Worm (Caenorhabditis elegans): ENCODE data around the gene T05B9.2.

Gene T05B9.2

ce11 chrII:11281666-11282065, 26.0 kb downstream of the T05B9.2 start, which contains the start of gene unc-130:
unc-130 (plus strand) TSS chrII:11281966.
- TF ChIP-seq ceh-16 (tag; optimal IDR thresholded peaks at IDR 0.05) (no peak), fos-1 (tag; optimal IDR thresholded peaks at IDR 0.05) (peak; percentile 5), unc-62 (GFP tag; optimal IDR thresholded peaks at IDR 0.05) (no peak), nhr-25 (tag; optimal IDR thresholded peaks at IDR 0.05) (no peak), snpc-4 (tag; optimal IDR thresholded peaks at IDR 0.05) (no peak), F13H6.1 (tag; optimal IDR thresholded peaks at IDR 0.05) (no peak), nhr-6 (tag; optimal IDR thresholded peaks at IDR 0.05) (no peak), sem-4 (tag; optimal IDR thresholded peaks at IDR 0.05) (no peak)

- TF ChIP-seq nhr-10 (tag; optimal IDR thresholded peaks at IDR 0.05) = no peak
- TF ChIP-seq peb-1 (tag; optimal IDR thresholded peaks at IDR 0.05) = no peak
- no peak for TF ChIP-seq nhr-21 (tag; optimal IDR thresholded peaks at IDR 0.05)
- no peak for TF ChIP-seq ztf-11 (tag; optimal IDR thresholded peaks at IDR 0.05)
- TF ChIP-seq sma-9 (GFP tag; optimal IDR thresholded peaks at IDR 0.05) = no peak
- TF ChIP-seq sma-9 (tag; optimal IDR thresholded peaks at IDR 0.05) = no peak
- TF ChIP-seq ama-1 (optimal IDR thresholded peaks at IDR 0.05) = no peak
- TF ChIP-seq lin-13 (GFP tag; optimal IDR thresholded peaks at IDR 0.05) = no peak
- TF ChIP-seq nhr-237 (tag; optimal IDR thresholded peaks at IDR 0.05) = no peak
- TF ChIP-seq nhr-129 (tag; optimal IDR thresholded peaks at IDR 0.05) = no peak
- TF ChIP-seq sma-3 (GFP tag; optimal IDR thresholded peaks at IDR 0.05) = no peak
- TF ChIP-seq gmeb-1 (tag; optimal IDR thresholded peaks at IDR 0.05) = no peak
- TF ChIP-seq crh-2 (tag; optimal IDR thresholded peaks at IDR 0.05) = no peak
- no peak for TF ChIP-seq nhr-11 (tag; optimal IDR thresholded peaks at IDR 0.05)
- no peak for TF ChIP-seq C34F6.9 (tag; optimal IDR thresholded peaks at IDR 0.05)
These were observed 27.4 kb downstream of the T05B9.2 start for ce11 chrII:11283013-11283412.

ce11 chrII:11283803-11284202, 28.2 kb downstream of the T05B9.2 start:
- TF ChIP-seq ama-1 (optimal IDR thresholded peaks at IDR 0.05) (no peak), fos-1 (tag; optimal IDR thresholded peaks at IDR 0.05) (peak; percentile 46), unc-62 (GFP tag; optimal IDR thresholded peaks at IDR 0.05) (no peak), ztf-11 (tag; optimal IDR thresholded peaks at IDR 0.05) (no peak)

ce11 chrII:11284701-11285100, 29.1 kb downstream of the T05B9.2 start:
- TF ChIP-seq snpc-4 (tag; optimal IDR thresholded peaks at IDR 0.05) = no peak
- TF ChIP-seq ama-1 (optimal IDR thresholded peaks at IDR 0.05) = no peak
- TF ChIP-seq ZK546.5 (tag; optimal IDR thresholded peaks at IDR 0.05) = no peak
- TF ChIP-seq nhr-77 (tag; optimal IDR thresholded peaks at IDR 0.05) = no peak
- no peak for TF ChIP-seq ztf-1 (GFP tag; conservative IDR thresholded peaks at IDR 0.05)
- TF ChIP-seq peb-1 (tag; optimal IDR thresholded peaks at IDR 0.05) = no peak
- TF ChIP-seq unc-39 (tag; optimal IDR thresholded peaks at IDR 0.05) = no peak
- no peak for TF ChIP-seq fos-1 (tag; optimal IDR thresholded peaks at IDR 0.05)

ce11 chrII:11285282-11285933, 29.8 kb downstream of the T05B9.2 start:
- peak; percentile 32 for TF ChIP-seq fos-1 (tag; optimal IDR thresholded peaks at IDR 0.05)
- TF ChIP-seq F13H6.1 (tag; optimal IDR thresholded peaks at IDR 0.05) = no peak

ce11 chrII:11286445-11286844, 30.8 kb downstream of the T05B9.2 start:
- TF ChIP-seq nhr-6 (tag; optimal IDR thresholded peaks at IDR 0.05) (no peak), nhr-23 (tag; optimal IDR thresholded peaks at IDR 0.05) (no peak), nhr-237 (tag; optimal IDR thresholded peaks at IDR 0.05) (no peak), mbf-1 (tag; optimal IDR thresholded peaks at IDR 0.05) (no peak), unc-62 (GFP tag; optimal IDR thresholded peaks at IDR 0.05) (no peak), fos-1 (tag; optimal IDR thresholded peaks at IDR 0.05) (no peak)

- no peak for TF ChIP-seq blmp-1 (tag; optimal IDR thresholded peaks at IDR 0.05; ENCODE audit: insufficient read depth)
- no peak for TF ChIP-seq crh-2 (tag; optimal IDR thresholded peaks at IDR 0.05)
- no peak for TF ChIP-seq elt-3 (tag; optimal IDR thresholded peaks at IDR 0.05)
- no peak for TF ChIP-seq lin-11 (tag; optimal IDR thresholded peaks at IDR 0.05)
- TF ChIP-seq unc-55 (GFP tag; optimal IDR thresholded peaks at IDR 0.05) = no peak
- TF ChIP-seq C34F6.9 (tag; optimal IDR thresholded peaks at IDR 0.05) = no peak
- TF ChIP-seq elt-1 (tag; optimal IDR thresholded peaks at IDR 0.05) = no peak
- TF ChIP-seq nhr-237 (tag; optimal IDR thresholded peaks at IDR 0.05) = no peak
- no peak for TF ChIP-seq dmd-4 (tag; optimal IDR thresholded peaks at IDR 0.05)
- TF ChIP-seq mbf-1 (tag; optimal IDR thresholded peaks at IDR 0.05) = no peak
- TF ChIP-seq lsy-2 (tag; optimal IDR thresholded peaks at IDR 0.05) = no peak
- no peak for TF ChIP-seq ceh-16 (tag; optimal IDR thresholded peaks at IDR 0.05)
These were observed 32.5 kb downstream of the T05B9.2 start for ce11 chrII:11288148-11288547.

Measured in whole organism, L2 larva.